Worm (Caenorhabditis elegans): ENCODE results near the gene amt-1.

DNA sequence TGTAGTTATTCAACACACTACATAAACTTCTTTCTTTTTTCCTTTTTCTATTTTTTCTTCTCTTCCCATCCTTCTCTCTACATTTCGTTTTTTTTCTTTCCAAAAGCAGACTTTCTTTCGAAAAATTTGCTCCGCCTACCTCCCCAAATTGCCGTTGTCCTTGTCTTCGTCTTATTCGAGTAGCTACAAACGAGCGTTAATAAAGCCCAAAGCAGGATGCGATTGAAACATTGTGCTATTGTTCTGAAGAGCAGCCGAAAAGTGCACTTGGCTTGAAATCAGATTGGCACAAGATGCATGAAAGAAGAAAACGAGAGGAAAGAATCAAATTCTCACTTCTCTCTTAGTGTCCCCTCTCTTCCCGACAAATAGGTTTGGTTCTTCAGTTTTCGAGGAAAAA is 3.6 kb downstream of the amt-1 start:
- TF ChIP-seq bed-2 (GFP tag; IDR thresholded peaks at IDR 0.05) (no peak), F39B2.1 (GFP tag; IDR thresholded peaks at IDR 0.05) (no peak), dox-1 (GFP tag; IDR thresholded peaks at IDR 0.05) (no peak), ztf-18 (tag; optimal IDR thresholded peaks at IDR 0.05) (no peak), lin-40 (tag; optimal IDR thresholded peaks at IDR 0.05) (no peak), F33H1.4 (GFP tag; IDR thresholded peaks at IDR 0.05) (no peak), lin-26 (GFP tag; IDR thresholded peaks at IDR 0.05) (no peak), aptf-3 (GFP tag; IDR thresholded peaks at IDR 0.05) (no peak), rcor-1 (GFP tag; IDR thresholded peaks at IDR 0.05) (no peak), unc-62 (GFP tag; optimal IDR thresholded peaks at IDR 0.05) (no peak), chd-7 (tag; optimal IDR thresholded peaks at IDR 0.05) (no peak), snpc-4 (GFP tag; optimal IDR thresholded peaks at IDR 0.05) (no peak), snpc-4 (tag; optimal IDR thresholded peaks at IDR 0.05) (no peak)
